Worm (Caenorhabditis elegans): ENCODE data around the gene hpo-26.

- TF ChIP-seq Y95B8A.8 (GFP tag; IDR thresholded peaks at IDR 0.05): no peak
- TF ChIP-seq hlh-26 (GFP tag; conservative IDR thresholded peaks at IDR 0.05): no peak
- no peak for TF ChIP-seq nhr-179 (tag; optimal IDR thresholded peaks at IDR 0.05)
- TF ChIP-seq aptf-3 (GFP tag; IDR thresholded peaks at IDR 0.05): no peak
- no peak for TF ChIP-seq tbp1 (GFP tag; optimal IDR thresholded peaks at IDR 0.05)
- TF ChIP-seq D2030.7 (GFP tag; IDR thresholded peaks at IDR 0.05): no peak
- TF ChIP-seq ceh-58 (GFP tag; IDR thresholded peaks at IDR 0.05): no peak
- TF ChIP-seq unc-130 (GFP tag; optimal IDR thresholded peaks at IDR 0.05): no peak
- no peak for TF ChIP-seq ama-1 (optimal IDR thresholded peaks at IDR 0.05)
- no peak for TF ChIP-seq ama-1 (GFP tag; optimal IDR thresholded peaks at IDR 0.05)
- no peak for TF ChIP-seq him-1 (tag; optimal IDR thresholded peaks at IDR 0.05)
- TF ChIP-seq madf-10 (tag; optimal IDR thresholded peaks at IDR 0.05): no peak
Observed at ce11 chrV:6508703-6509102, 24.2 kb downstream of the hpo-26 start, which contains the start of gene ubh-3.
